Worm (Caenorhabditis elegans) whole organism, mixed stage, embryonic: ENCODE results near the gene clec-214.

ENCODE experiments used
- M03D4.4 ChIP-seq: sonication (generic microtip); optimal IDR thresholded peaks from 2 replicates; lab custom pipeline; 2017; ENCODE audit warnings: mild to moderate bottlenecking, missing genetic modification characterization, missing compliant biosample characterization
- bed-3 ChIP-seq: fragments of 200-800 bp; sonication (Bioruptor generic); optimal IDR thresholded peaks from 3 replicates; lab custom pipeline; 2018; ENCODE audit warnings: mild to moderate bottlenecking, missing genetic modification characterization, moderate library complexity, missing compliant biosample characterization
- blmp-1 ChIP-seq: fragments of 150-350 bp; optimal IDR thresholded peaks from 2 replicates; lab custom pipeline; 2014; ENCODE audit warnings: missing biosample characterization, missing genetic modification characterization
- ceh-39 ChIP-seq: fragments of 150-350 bp; optimal IDR thresholded peaks from 2 replicates; lab custom pipeline; 2014; ENCODE audit warnings: missing biosample characterization, missing genetic modification characterization
- ceh-43 ChIP-seq: fragments of 200-800 bp; sonication (Bioruptor generic); optimal IDR thresholded peaks from 2 replicates; lab custom pipeline; 2018; ENCODE audit warnings: mild to moderate bottlenecking, missing genetic modification characterization, moderate library complexity, missing compliant biosample characterization
- ceh-83 ChIP-seq: fragments of 200-800 bp; sonication (Bioruptor generic); optimal IDR thresholded peaks from 2 replicates; lab custom pipeline; 2018; ENCODE audit warnings: mild to moderate bottlenecking, missing genetic modification characterization, missing compliant biosample characterization
- ces-1 ChIP-seq: fragments of 150-350 bp; optimal IDR thresholded peaks from 2 replicates; lab custom pipeline; 2014; ENCODE audit warnings: missing biosample characterization, missing genetic modification reagents, missing genetic modification characterization
- elt-1 ChIP-seq: sonication (generic microtip); optimal IDR thresholded peaks from 2 replicates; lab custom pipeline; 2017; ENCODE audit warnings: missing genetic modification characterization, mild to moderate bottlenecking, missing compliant biosample characterization, antibody characterized with exemption, moderate library complexity, borderline replicate concordance; ENCODE audit not compliant: insufficient read depth
- flh-1 ChIP-seq: fragments of 200-800 bp; sonication (Bioruptor generic); optimal IDR thresholded peaks from 2 replicates; lab custom pipeline; 2018; ENCODE audit warnings: mild to moderate bottlenecking, missing genetic modification characterization, moderate library complexity, missing compliant biosample characterization
- ham-2 ChIP-seq: fragments of 200-800 bp; sonication (Bioruptor generic); optimal IDR thresholded peaks from 2 replicates; lab custom pipeline; 2018; ENCODE audit warnings: mild to moderate bottlenecking, missing genetic modification characterization, missing compliant biosample characterization
- hlh-1 ChIP-seq: fragments of 150-350 bp; optimal IDR thresholded peaks from 2 replicates; lab custom pipeline; 2014; ENCODE audit warnings: missing biosample characterization, missing genetic modification reagents, missing genetic modification characterization
- lin-13 ChIP-seq: fragments of 150-350 bp; optimal IDR thresholded peaks from 2 replicates; lab custom pipeline; 2014; ENCODE audit warnings: missing biosample characterization, missing genetic modification characterization
- lin-32 ChIP-seq: fragments of 200-800 bp; sonication (Bioruptor generic); optimal IDR thresholded peaks from 2 replicates; lab custom pipeline; 2018; ENCODE audit warnings: mild to moderate bottlenecking, missing genetic modification characterization, missing compliant biosample characterization
- mab-5 ChIP-seq: fragments of 150-350 bp; optimal IDR thresholded peaks from 2 replicates; lab custom pipeline; 2014; ENCODE audit warnings: missing biosample characterization, missing genetic modification characterization
- mep-1 ChIP-seq: fragments of 150-350 bp; optimal IDR thresholded peaks from 2 replicates; lab custom pipeline; 2017; ENCODE audit warnings: missing biosample characterization, missing genetic modification reagents, missing genetic modification characterization, inconsistent platforms
- mls-2 ChIP-seq: sonication (generic microtip); optimal IDR thresholded peaks from 2 replicates; lab custom pipeline; 2016; ENCODE audit warnings: mild to moderate bottlenecking, missing genetic modification characterization, moderate library complexity, missing compliant biosample characterization
- nhr-12 ChIP-seq: fragments of 150-350 bp; optimal IDR thresholded peaks from 2 replicates; lab custom pipeline; 2014; ENCODE audit warnings: missing biosample characterization, missing genetic modification characterization
- nhr-2 ChIP-seq: fragments of 150-350 bp; optimal IDR thresholded peaks from 2 replicates; lab custom pipeline; 2014; ENCODE audit warnings: missing biosample characterization, missing genetic modification characterization
- nhr-237 ChIP-seq: fragments of 150-350 bp; optimal IDR thresholded peaks from 2 replicates; lab custom pipeline; 2014; ENCODE audit warnings: missing biosample characterization, missing genetic modification characterization
- nhr-28 ChIP-seq: fragments of 150-350 bp; optimal IDR thresholded peaks from 2 replicates; lab custom pipeline; 2014; ENCODE audit warnings: missing biosample characterization, missing genetic modification characterization
- nhr-76 ChIP-seq: sonication (generic microtip); optimal IDR thresholded peaks from 2 replicates; lab custom pipeline; 2017; ENCODE audit warnings: missing biosample characterization, missing genetic modification characterization
- pha-4 ChIP-seq: fragments of 150-350 bp; optimal IDR thresholded peaks from 2 replicates; lab custom pipeline; 2018; ENCODE audit warnings: missing biosample characterization, missing genetic modification reagents, missing genetic modification characterization
- sem-2 ChIP-seq: fragments of 200-800 bp; sonication (Bioruptor generic); optimal IDR thresholded peaks from 2 replicates; lab custom pipeline; 2018; ENCODE audit warnings: mild to moderate bottlenecking, missing genetic modification characterization, missing compliant biosample characterization
- snpc-4 ChIP-seq: fragments of 150-350 bp; optimal IDR thresholded peaks from 2 replicates; lab custom pipeline; 2014; ENCODE audit warnings: missing biosample characterization, missing genetic modification characterization
- sptf-1 ChIP-seq: sonication (generic microtip); optimal IDR thresholded peaks from 2 replicates; lab custom pipeline; 2017; ENCODE audit warnings: mild to moderate bottlenecking, missing genetic modification characterization, moderate library complexity, missing compliant biosample characterization
- tbx-8 ChIP-seq: fragments of 200-800 bp; sonication (Bioruptor generic); optimal IDR thresholded peaks from 2 replicates; lab custom pipeline; 2018; ENCODE audit warnings: mild to moderate bottlenecking, missing genetic modification characterization, moderate library complexity, missing compliant biosample characterization
- unc-120 ChIP-seq: sonication (generic microtip); optimal IDR thresholded peaks from 2 replicates; lab custom pipeline; 2017; ENCODE audit warnings: missing genetic modification characterization, missing compliant biosample characterization; ENCODE audit not compliant: poor library complexity, severe bottlenecking
- zip-8 ChIP-seq: fragments of 150-350 bp; optimal IDR thresholded peaks from 2 replicates; lab custom pipeline; 2014; ENCODE audit warnings: missing biosample characterization, missing genetic modification characterization
- ztf-11 ChIP-seq: fragments of 150-350 bp; optimal IDR thresholded peaks from 2 replicates; lab custom pipeline; 2014; ENCODE audit warnings: missing biosample characterization, missing genetic modification characterization

clec-214 gene

DNA sequence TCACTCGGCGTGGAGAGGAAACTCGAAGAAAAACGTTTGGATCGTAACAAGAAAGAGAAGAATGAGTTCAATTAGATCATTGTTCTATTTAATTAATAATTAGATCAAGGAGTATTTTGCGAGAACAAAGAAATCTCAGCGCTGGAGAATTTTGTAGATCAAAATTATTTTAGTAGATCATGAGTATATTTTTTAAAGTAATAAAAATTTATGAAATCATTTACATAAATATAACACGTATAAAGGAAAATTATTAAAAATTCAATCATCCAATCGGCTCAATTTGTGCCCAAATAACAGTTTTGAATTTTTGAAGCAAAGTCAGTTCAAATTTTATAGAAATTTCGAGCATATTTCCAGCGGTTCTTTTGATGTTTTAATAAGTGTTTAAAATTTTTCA, 14.0 kb downstream of the clec-214 start, which contains the start of gene C50E3.13:
C50E3.13 (minus strand) TSS at position 101 of the 400 bp plus-strand sequence.
- TF ChIP-seq unc-120 (tag; lab: Kevin White, UChicago) (no peak), tbx-8 (GFP tag; lab: Kevin White, UChicago) (no peak), lin-13 (tag; lab: Kevin White, UChicago) (no peak), nhr-28 (tag; lab: Kevin White, UChicago) (no peak), bed-3 (GFP tag; lab: Kevin White, UChicago) (no peak), flh-1 (GFP tag; lab: Kevin White, UChicago) (no peak), M03D4.4 (tag; lab: Kevin White, UChicago) (no peak), mab-5 (no peak), snpc-4 (tag; lab: Kevin White, UChicago) (no peak), ceh-43 (GFP tag; lab: Kevin White, UChicago) (no peak), nhr-76 (tag; lab: Kevin White, UChicago) (no peak), pha-4 (tag; lab: Kevin White, UChicago) (no peak), sem-2 (GFP tag; lab: Kevin White, UChicago) (no peak), blmp-1 (tag; lab: Kevin White, UChicago) (no peak), nhr-2 (tag; lab: Kevin White, UChicago) (no peak), sptf-1 (tag; lab: Kevin White, UChicago) (no peak), zip-8 (tag; lab: Kevin White, UChicago) (no peak), lin-32 (GFP tag; lab: Kevin White, UChicago) (no peak)

ce11 chrV:7624652-7625051, 14.5 kb downstream of the clec-214 start, which contains the start of gene grsp-4:
TSS of gene grsp-4 (plus strand) at chrV:7624952.
- TF ChIP-seq nhr-2 (tag; lab: Kevin White, UChicago), result no peak
- TF ChIP-seq ceh-43 (GFP tag; lab: Kevin White, UChicago), result no peak
- TF ChIP-seq unc-120 (tag; lab: Kevin White, UChicago), result no peak
- no peak for TF ChIP-seq ham-2 (GFP tag; lab: Kevin White, UChicago)
- TF ChIP-seq nhr-28 (tag; lab: Kevin White, UChicago), result no peak
- TF ChIP-seq, all 35 proteins: peak for 0

ce11 chrV:7626550-7626949, 16.4 kb downstream of the clec-214 start, which contains the start of gene F07C4.6:
TSS of gene F07C4.6 (plus strand) at chrV:7626850.
- TF ChIP-seq zip-8 (tag; lab: Kevin White, UChicago), result no peak
- no peak for TF ChIP-seq lin-32 (GFP tag; lab: Kevin White, UChicago)
- no peak for TF ChIP-seq flh-1 (GFP tag; lab: Kevin White, UChicago)
- TF ChIP-seq ceh-83 (GFP tag; lab: Kevin White, UChicago), result no peak
- TF ChIP-seq ztf-11 (tag; lab: Kevin White, UChicago), result no peak
- TF ChIP-seq snpc-4 (tag; lab: Kevin White, UChicago), result no peak
- TF ChIP-seq nhr-237, result no peak
- no peak for TF ChIP-seq ham-2 (GFP tag; lab: Kevin White, UChicago)
- no peak for TF ChIP-seq mls-2 (tag; lab: Kevin White, UChicago)
- no peak for TF ChIP-seq lin-13 (tag; lab: Kevin White, UChicago)
- TF ChIP-seq mab-5, result no peak
- TF ChIP-seq nhr-2 (tag; lab: Kevin White, UChicago), result no peak

DNA sequence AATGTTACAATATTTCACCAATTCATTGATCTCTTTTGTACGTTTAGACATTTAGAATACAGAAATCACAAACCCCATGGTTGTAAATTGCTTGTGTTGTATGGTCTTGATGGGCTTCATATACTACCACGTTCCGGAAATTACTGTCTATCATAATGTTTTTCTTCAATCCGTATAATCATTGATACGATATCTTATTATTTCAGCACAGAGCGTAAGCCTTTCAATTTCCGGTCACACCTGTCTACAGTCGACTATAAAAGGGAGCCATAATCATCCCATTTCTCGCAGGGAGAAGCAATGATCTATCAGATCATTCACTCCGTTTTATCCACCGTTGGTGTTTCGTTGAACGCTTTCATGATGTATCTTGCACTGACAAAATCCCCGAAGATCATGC, 19.3 kb downstream of the clec-214 start, which contains the start of gene srd-30:
srd-30 (plus strand) TSS at position 301 of the 400 bp plus-strand sequence.
- TF ChIP-seq blmp-1 (tag; lab: Kevin White, UChicago) (no peak), elt-1 (tag; lab: Kevin White, UChicago) (no peak), flh-1 (GFP tag; lab: Kevin White, UChicago) (no peak), sptf-1 (tag; lab: Kevin White, UChicago) (no peak), ztf-11 (tag; lab: Kevin White, UChicago) (no peak), pha-4 (tag; lab: Kevin White, UChicago) (no peak), ham-2 (GFP tag; lab: Kevin White, UChicago) (no peak), unc-120 (tag; lab: Kevin White, UChicago) (no peak), nhr-12 (tag; lab: Kevin White, UChicago) (no peak), mab-5 (no peak), ces-1 (no peak), ceh-39 (no peak), ceh-83 (GFP tag; lab: Kevin White, UChicago) (no peak), mep-1 (no peak), hlh-1 (tag; lab: Kevin White, UChicago) (no peak)

ce11 chrV:7631732-7632131, 21.6 kb downstream of the clec-214 start, which contains the start of gene srd-25:
TSS of gene srd-25 (plus strand) at chrV:7632032.
- TF ChIP-seq snpc-4 (tag; lab: Kevin White, UChicago), result no peak
- TF ChIP-seq mab-5, result no peak
- TF ChIP-seq, all 35 proteins: peak for 0
